Fruit fly (Drosophila melanogaster) whole organism, embryonic: Measurements from ENCODE around the gene trbl.

Experiments used
- ATbp ChIP-seq: fragments of 200-800 bp; sonication (Bioruptor generic); optimal IDR thresholded peaks from 2 replicates; lab custom pipeline; 2017; ENCODE audit warnings: missing biosample characterization, mild to moderate bottlenecking, missing genetic modification characterization, missing genetic modification reagents
- Antp ChIP-seq: fragments of 200-800 bp; sonication (Bioruptor generic); optimal IDR thresholded peaks from 3 replicates; lab custom pipeline; 2016; ENCODE audit warnings: missing biosample characterization, missing genetic modification characterization
- BtbVII ChIP-seq: fragments of 200-800 bp; sonication (Bioruptor generic); optimal IDR thresholded peaks from 3 replicates; lab custom pipeline; 2017; ENCODE audit warnings: missing biosample characterization, mild to moderate bottlenecking, missing genetic modification characterization
- C15 ChIP-seq: fragments of 200-800 bp; sonication (Bioruptor generic); IDR thresholded peaks from 3 replicates; pipeline ENCODE4 v1.3.6; 2022; ENCODE audit warnings: missing biosample characterization, missing genetic modification characterization
- CG10147 ChIP-seq: fragments of 200-800 bp; sonication (Bioruptor generic); optimal IDR thresholded peaks from 2 replicates; lab custom pipeline; 2019; ENCODE audit warnings: missing biosample characterization, mild to moderate bottlenecking, missing genetic modification characterization, moderate library complexity
- CG10209 ChIP-seq: fragments of 200-800 bp; sonication (Bioruptor generic); optimal IDR thresholded peaks from 3 replicates; lab custom pipeline; 2017; ENCODE audit warnings: missing biosample characterization, mild to moderate bottlenecking, missing genetic modification characterization, missing genetic modification reagents
- CG11085 ChIP-seq: fragments of 200-800 bp; sonication (Bioruptor generic); IDR thresholded peaks from 2 replicates; pipeline ENCODE4 v1.3.6; 2022; ENCODE audit warnings: missing biosample characterization, missing genetic modification characterization
- CG11093 ChIP-seq: fragments of 200-800 bp; sonication (Bioruptor generic); IDR thresholded peaks from 3 replicates; pipeline ENCODE4 v1.3.6; 2022; ENCODE audit warnings: missing biosample characterization, missing genetic modification characterization
- CG13296 ChIP-seq: fragments of 200-800 bp; sonication (Bioruptor generic); optimal IDR thresholded peaks from 3 replicates; lab custom pipeline; 2018; ENCODE audit warnings: missing biosample characterization, mild to moderate bottlenecking, missing genetic modification characterization
- CG14667 ChIP-seq: fragments of 200-800 bp; sonication (Bioruptor generic); IDR thresholded peaks from 2 replicates; pipeline ENCODE4 v1.3.6; 2022; ENCODE audit warnings: missing biosample characterization, missing genetic modification characterization
- CG15269 ChIP-seq: fragments of 200-800 bp; sonication (Bioruptor generic); optimal IDR thresholded peaks from 2 replicates; lab custom pipeline; 2018; ENCODE audit warnings: missing biosample characterization, mild to moderate bottlenecking, missing genetic modification characterization, moderate library complexity
- CG16813 ChIP-seq: fragments of 200-800 bp; sonication (Bioruptor generic); IDR thresholded peaks from 3 replicates; pipeline ENCODE4 v1.3.6; 2022; ENCODE audit warnings: missing biosample characterization, missing genetic modification characterization; ENCODE audit not compliant: partially characterized antibody
- CG16815 ChIP-seq: fragments of 200-800 bp; sonication (Bioruptor generic); optimal IDR thresholded peaks from 3 replicates; lab custom pipeline; 2017; ENCODE audit warnings: missing biosample characterization, mild to moderate bottlenecking, missing genetic modification characterization
- CG18262 ChIP-seq: fragments of 200-800 bp; optimal IDR thresholded peaks from 3 replicates; lab custom pipeline; 2019; ENCODE audit warnings: missing biosample characterization, mild to moderate bottlenecking, missing genetic modification characterization, moderate library complexity
- CG42726 ChIP-seq: fragments of 200-800 bp; sonication (Bioruptor generic); IDR thresholded peaks from 2 replicates; pipeline ENCODE4 v1.3.6; 2022; ENCODE audit warnings: missing biosample characterization, missing genetic modification characterization; ENCODE audit not compliant: partially characterized antibody
- CG7271 ChIP-seq: fragments of 200-800 bp; sonication (Bioruptor generic); optimal IDR thresholded peaks from 2 replicates; lab custom pipeline; 2018; ENCODE audit warnings: missing biosample characterization, mild to moderate bottlenecking, missing genetic modification characterization, moderate library complexity
- CG8290 ChIP-seq, 3 experiments: fragments of 200-800 bp; sonication (Bioruptor generic); optimal IDR thresholded peaks; 2 replicates each; lab custom pipeline; 2016 to 2019; ENCODE audit warnings: missing biosample characterization in 3 of 3, missing genetic modification characterization in 3 of 3, mild to moderate bottlenecking in 2 of 3, moderate library complexity in 1 of 3
- CoRest ChIP-seq: fragments of 200-800 bp; sonication (Bioruptor generic); optimal IDR thresholded peaks from 3 replicates; lab custom pipeline; 2018; ENCODE audit warnings: missing biosample characterization, mild to moderate bottlenecking, missing genetic modification characterization, moderate library complexity
- Doc3 ChIP-seq: fragments of 200-800 bp; sonication (Bioruptor generic); IDR thresholded peaks from 3 replicates; pipeline ENCODE4 v1.3.6; 2022; ENCODE audit warnings: missing biosample characterization, missing genetic modification characterization; ENCODE audit not compliant: partially characterized antibody
- E2f2 ChIP-seq: fragments of 200-800 bp; sonication (Bioruptor generic); IDR thresholded peaks from 2 replicates; pipeline ENCODE4 v1.3.6; 2022; ENCODE audit warnings: missing biosample characterization, missing genetic modification characterization
- Eip74EF ChIP-seq, 2 experiments: fragments of 200-800 bp in 1 of 2; fragments of >200 bp in 1 of 2; sonication (Bioruptor generic) in 1 of 2; optimal IDR thresholded peaks; 2 replicates each; lab custom pipeline; 2017 to 2019; ENCODE audit warnings: missing biosample characterization in 2 of 2, missing genetic modification characterization in 2 of 2, mild to moderate bottlenecking in 1 of 2, moderate library complexity in 1 of 2
- Gug ChIP-seq: fragments of 200-800 bp; sonication (Bioruptor generic); IDR thresholded peaks from 4 replicates; pipeline ENCODE4 v1.3.6; 2022; ENCODE audit warnings: missing biosample characterization, missing genetic modification characterization
- Kr ChIP-seq: fragments of 200-800 bp; sonication (Bioruptor generic); optimal IDR thresholded peaks from 2 replicates; lab custom pipeline; 2017; ENCODE audit warnings: missing biosample characterization, mild to moderate bottlenecking, missing genetic modification characterization
- MBD-R2 ChIP-seq: fragments of 200-800 bp; sonication (Bioruptor generic); IDR thresholded peaks from 2 replicates; pipeline ENCODE4 v1.3.6; 2022; ENCODE audit warnings: missing biosample characterization, missing genetic modification characterization
- Med ChIP-seq: fragments of 200-800 bp; sonication (Bioruptor generic); peaks from one replicate; lab custom pipeline; 2016; ENCODE audit warnings: missing biosample characterization, missing genetic modification characterization, mild to moderate bottlenecking, inconsistent platforms, moderate library complexity
- Nf-YB ChIP-seq: fragments of 200-800 bp; sonication (Bioruptor generic); optimal IDR thresholded peaks from 3 replicates; lab custom pipeline; 2019; ENCODE audit warnings: missing biosample characterization, mild to moderate bottlenecking, missing genetic modification characterization, moderate library complexity
- PHDP ChIP-seq: fragments of 200-800 bp; sonication (Bioruptor generic); optimal IDR thresholded peaks from 3 replicates; lab custom pipeline; 2018; ENCODE audit warnings: missing biosample characterization, mild to moderate bottlenecking, missing genetic modification characterization, moderate library complexity
- Side ChIP-seq: fragments of 200-800 bp; sonication (Bioruptor generic); optimal IDR thresholded peaks from 2 replicates; lab custom pipeline; 2016; ENCODE audit warnings: missing biosample characterization, missing genetic modification characterization
- Sox102F ChIP-seq: fragments of 200-800 bp; sonication (Bioruptor generic); optimal IDR thresholded peaks from 2 replicates; lab custom pipeline; 2018; ENCODE audit warnings: missing biosample characterization, mild to moderate bottlenecking, missing genetic modification characterization, moderate library complexity
- Usf ChIP-seq: fragments of 200-800 bp; sonication (Bioruptor generic); optimal IDR thresholded peaks from 2 replicates; lab custom pipeline; 2017; ENCODE audit warnings: missing genotype, missing biosample characterization, missing genetic modification characterization
- Vsx1 ChIP-seq: fragments of 200-800 bp; sonication (Bioruptor generic); optimal IDR thresholded peaks from 2 replicates; lab custom pipeline; 2017; ENCODE audit warnings: missing biosample characterization, mild to moderate bottlenecking, missing genetic modification characterization, missing genetic modification reagents
- ap ChIP-seq: fragments of 200-800 bp; sonication (Bioruptor generic); IDR thresholded peaks from 2 replicates; pipeline ENCODE4 v1.3.6; 2022; ENCODE audit warnings: missing biosample characterization, missing genetic modification characterization
- bigmax ChIP-seq: fragments of 200-800 bp; sonication (Bioruptor generic); optimal IDR thresholded peaks from 2 replicates; lab custom pipeline; 2018; ENCODE audit warnings: missing biosample characterization, mild to moderate bottlenecking, missing genetic modification characterization
- crol ChIP-seq: fragments of 200-800 bp; sonication (Bioruptor generic); IDR thresholded peaks from 2 replicates; pipeline ENCODE4 v1.3.6; 2022; ENCODE audit warnings: missing biosample characterization, missing genetic modification characterization
- gcm ChIP-seq: fragments of 200-800 bp; sonication (Bioruptor generic); optimal IDR thresholded peaks from 2 replicates; lab custom pipeline; 2019; ENCODE audit warnings: missing biosample characterization, mild to moderate bottlenecking, missing genetic modification characterization, moderate library complexity
- her ChIP-seq: fragments of 200-800 bp; sonication (Bioruptor generic); optimal IDR thresholded peaks from 2 replicates; lab custom pipeline; 2016; ENCODE audit warnings: missing biosample characterization, missing genetic modification characterization
- ken ChIP-seq: fragments of 200-800 bp; sonication (Bioruptor generic); IDR thresholded peaks from 3 replicates; pipeline ENCODE4 v1.3.6; 2022; ENCODE audit warnings: missing biosample characterization, missing genetic modification characterization
- phol ChIP-seq: fragments of 200-800 bp; sonication (Bioruptor generic); optimal IDR thresholded peaks from 3 replicates; lab custom pipeline; 2018; ENCODE audit warnings: missing biosample characterization, mild to moderate bottlenecking, missing genetic modification characterization, moderate library complexity
- pum ChIP-seq: fragments of 200-800 bp; sonication (Bioruptor generic); optimal IDR thresholded peaks from 2 replicates; lab custom pipeline; 2016; ENCODE audit warnings: missing biosample characterization, missing genetic modification characterization
- rib ChIP-seq: fragments of 200-800 bp; sonication (Bioruptor generic); IDR thresholded peaks from 2 replicates; pipeline ENCODE4 v1.3.6; 2022; ENCODE audit warnings: missing biosample characterization, missing genetic modification characterization
- sim ChIP-seq: fragments of 200-800 bp; sonication (Bioruptor generic); IDR thresholded peaks from 2 replicates; pipeline ENCODE4 v1.3.6; 2022; ENCODE audit warnings: missing biosample characterization, missing genetic modification characterization
- so ChIP-seq: fragments of 200-800 bp; sonication (Bioruptor generic); IDR thresholded peaks from 3 replicates; pipeline ENCODE4 v1.3.6; 2022; ENCODE audit warnings: missing biosample characterization, missing genetic modification characterization
- sr ChIP-seq: fragments of 200-800 bp; sonication (Bioruptor generic); IDR thresholded peaks from 3 replicates; pipeline ENCODE4 v1.3.6; 2022; ENCODE audit warnings: missing biosample characterization, missing genetic modification characterization
- tin ChIP-seq: fragments of 200-800 bp; sonication (Bioruptor generic); optimal IDR thresholded peaks from 3 replicates; lab custom pipeline; 2016; ENCODE audit warnings: missing biosample characterization, missing genetic modification characterization
- trem ChIP-seq: fragments of 200-800 bp; optimal IDR thresholded peaks from 3 replicates; lab custom pipeline; 2019; ENCODE audit warnings: missing biosample characterization, mild to moderate bottlenecking, missing genetic modification characterization, moderate library complexity
- usp ChIP-seq: fragments of >200 bp; optimal IDR thresholded peaks from 2 replicates; lab custom pipeline; 2017; ENCODE audit warnings: missing biosample characterization, missing genetic modification characterization

The trbl gene

DNA sequence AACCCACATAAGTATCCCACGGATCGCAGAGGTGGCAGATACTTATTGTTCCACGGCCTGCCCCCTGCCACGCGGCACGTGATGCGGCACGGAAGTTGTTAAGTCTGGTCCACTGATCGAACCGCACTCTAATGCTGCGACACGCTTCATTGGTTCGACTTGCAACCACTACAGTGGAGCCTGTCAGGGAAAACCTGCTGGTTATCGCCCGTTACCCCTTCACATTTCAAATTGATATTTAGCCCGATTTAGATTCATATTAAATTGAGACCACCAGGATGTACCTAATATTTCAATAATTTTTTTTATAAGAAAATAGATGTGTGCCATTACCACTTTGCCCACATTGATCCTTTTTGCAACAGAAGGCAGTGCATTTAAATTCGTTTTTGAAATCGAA is 45.9 kb upstream of the trbl start (continued):
- TF ChIP-seq CG11085 (GFP tag; lab: Robert Waterston, UW) (no peak), Doc3 (no peak), bigmax (GFP tag; lab: Kevin White, UChicago) (no peak), CoRest (tag; lab: Kevin White, UChicago) (peak; percentile 26), trem (peak; percentile 13), ATbp (GFP tag; lab: Kevin White, UChicago) (peak; percentile 4), phol (peak; percentile 54), CG16815 (peak; percentile 50), crol (GFP tag; lab: Robert Waterston, UW) (no peak), CG16813 (GFP tag; lab: Robert Waterston, UW) (0 out of 3 replicates have a peak, but pooled peaks have one; percentile 21), ken (GFP tag; lab: Robert Waterston, UW) (peak; percentile 45; the same call in 1 of the 3 replicates), Sox102F (peak; percentile 39), CG13296 (GFP tag; lab: Kevin White, UChicago) (no peak), so (GFP tag; lab: Robert Waterston, UW) (no peak), rib (GFP tag; lab: Robert Waterston, UW) (no peak), CG18262 (tag; lab: Kevin White, UChicago) (peak; percentile 42)
- TF ChIP-seq, all 482 proteins: peak for 77

DNA sequence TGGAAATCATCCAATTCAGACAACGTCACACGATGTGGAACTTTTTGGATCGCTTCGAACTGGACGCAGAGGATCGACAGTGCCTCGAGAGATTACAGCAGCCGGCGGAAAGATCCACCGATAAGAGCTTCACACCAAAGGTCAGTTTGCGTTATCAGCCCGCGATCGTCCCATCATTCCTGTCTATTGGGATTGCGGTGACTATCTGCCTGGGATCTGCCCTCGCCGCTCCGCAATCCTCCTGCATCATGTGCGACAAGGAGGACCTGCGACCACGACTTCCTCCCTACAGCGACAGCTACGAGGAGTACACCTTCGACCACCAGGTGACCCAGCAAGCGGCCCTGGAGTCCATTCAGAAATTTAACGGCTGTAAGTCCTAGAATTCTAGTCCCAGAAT is 44.6 kb upstream of the trbl start:
- TF ChIP-seq BtbVII (GFP tag; lab: Kevin White, UChicago) (no peak), Med (peak; percentile 34), CG15269 (no peak), ken (GFP tag; lab: Robert Waterston, UW) (0 out of 3 replicates have a peak, but pooled peaks have one; percentile 13), CG7271 (tag; lab: Kevin White, UChicago) (no peak)
- TF ChIP-seq, all 482 proteins: peak for 2

DNA sequence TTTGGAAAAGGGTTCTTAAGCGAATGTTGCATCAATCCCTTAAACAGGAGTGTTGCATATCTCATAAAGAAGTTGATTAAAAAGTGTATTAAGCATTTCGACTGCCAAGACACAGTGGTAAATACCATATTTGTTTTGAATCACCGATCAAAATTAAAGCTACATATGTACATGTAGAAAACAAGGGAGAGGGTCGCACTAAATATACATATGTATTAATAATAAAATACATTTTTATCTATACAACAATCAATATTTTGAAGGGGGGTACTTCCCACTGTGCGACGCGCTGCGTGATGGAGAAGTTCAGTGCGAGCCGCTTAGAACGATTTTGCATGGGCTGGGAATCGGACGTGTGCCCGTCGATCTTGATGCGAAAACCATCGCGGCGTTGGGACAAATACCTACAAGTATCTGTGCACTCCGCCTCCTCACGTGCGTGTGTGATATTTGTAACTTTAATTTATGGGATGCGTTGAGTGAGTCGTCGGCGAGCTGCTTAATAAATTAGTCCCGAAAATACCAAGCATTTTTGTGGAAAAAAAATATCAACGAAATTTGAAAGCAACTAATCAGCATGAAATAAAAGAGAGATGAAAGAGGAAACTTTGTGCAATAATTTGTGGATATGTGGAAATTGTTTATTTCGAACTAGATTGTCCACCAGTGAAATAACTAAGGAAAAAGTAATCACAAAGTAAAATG is 43.6 kb upstream of the trbl start:
- peak; percentile 84 for TF ChIP-seq PHDP (tag; lab: Kevin White, UChicago)
- peak in 1 of 2 experiments; percentile 78 for TF ChIP-seq Eip74EF (GFP tag; optimal IDR thresholded peaks at IDR 0.05; lab: Kevin White, UChicago)
- TF ChIP-seq Side (GFP tag; lab: Kevin White, UChicago): no peak
- TF ChIP-seq sr (GFP tag; lab: Robert Waterston, UW): peak; percentile 52; the same call in 1 of the 3 replicates
- peak; percentile 73 for TF ChIP-seq gcm (GFP tag; lab: Kevin White, UChicago)
- TF ChIP-seq usp: no peak
- TF ChIP-seq tin (GFP tag; lab: Kevin White, UChicago): peak; percentile 76
- TF ChIP-seq sim: peak; percentile 86
- TF ChIP-seq CG10209: peak; percentile 83
- TF ChIP-seq ap (GFP tag; lab: Robert Waterston, UW): peak; percentile 84
- no peak for TF ChIP-seq pum (GFP tag; lab: Kevin White, UChicago)
- peak; percentile 85 for TF ChIP-seq CG11093 (GFP tag; lab: Robert Waterston, UW)
- TF ChIP-seq Nf-YB (GFP tag; lab: Kevin White, UChicago): peak; percentile 57
- TF ChIP-seq E2f2 (GFP tag; lab: Robert Waterston, UW): peak; percentile 69
- peak; percentile 82 for TF ChIP-seq Gug (GFP tag; lab: Robert Waterston, UW)
- peak; percentile 80 for TF ChIP-seq MBD-R2 (GFP tag; lab: Robert Waterston, UW)
- peak; percentile 48 for TF ChIP-seq CG8290 (GFP tag; optimal IDR thresholded peaks at IDR 0.05; lab: Kevin White, UChicago)
- peak; percentile 0 to 82 for TF ChIP-seq CG8290 (tag; optimal IDR thresholded peaks at IDR 0.05; lab: Kevin White, UChicago)
- TF ChIP-seq CG42726 (GFP tag; lab: Robert Waterston, UW): no peak
- peak; percentile 5 for TF ChIP-seq Antp (GFP tag; lab: Kevin White, UChicago)
- TF ChIP-seq CG14667: peak; percentile 82
- TF ChIP-seq her (GFP tag; lab: Kevin White, UChicago): no peak
- peak; percentile 54 for TF ChIP-seq Usf (GFP tag; lab: Kevin White, UChicago)
- peak; percentile 80; the same call in 2 of the 3 replicates for TF ChIP-seq C15 (GFP tag; lab: Robert Waterston, UW)
- TF ChIP-seq Vsx1 (GFP tag; lab: Kevin White, UChicago): peak; percentile 75
- TF ChIP-seq CG10147: peak; percentile 78
- TF ChIP-seq Kr (GFP tag; lab: Kevin White, UChicago): no peak
